Fruit fly (Drosophila melanogaster): ENCODE measurements around the gene CG32037.

The CG32037 gene

DNA sequence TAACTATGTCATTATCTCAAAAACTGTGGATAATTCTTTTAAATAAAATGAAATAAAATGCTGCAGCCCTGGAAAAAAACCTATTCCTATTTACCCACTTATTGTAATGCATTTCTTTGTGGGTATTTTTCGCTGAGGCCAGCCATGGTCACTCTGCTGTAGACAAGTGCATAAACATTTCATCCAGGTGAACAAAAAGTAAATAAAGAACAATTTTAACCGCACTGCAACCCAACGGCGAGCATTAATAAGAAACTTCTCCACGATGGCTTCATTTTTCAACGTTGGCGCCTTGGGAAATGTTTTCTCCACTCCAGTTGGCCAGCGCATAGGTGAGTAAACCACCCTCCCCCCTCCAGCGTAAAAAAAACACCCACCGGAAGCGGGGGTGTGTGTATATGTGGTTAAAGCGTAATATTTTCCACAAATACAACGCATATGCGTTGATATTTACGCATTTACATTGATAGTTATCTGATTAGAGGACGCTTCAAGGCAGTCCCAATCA lies 45.2 kb downstream of the CG32037 start, which contains the start of gene CG3529 (continued):
- TF ChIP-seq tx (GFP tag; optimal IDR thresholded peaks at IDR 0.05): no peak
- peak; percentile 35 for TF ChIP-seq CG1647 (GFP tag; optimal IDR thresholded peaks at IDR 0.05)
- no peak for TF ChIP-seq ase (GFP tag; IDR thresholded peaks at IDR 0.05)
- TF ChIP-seq Chrac-16 (GFP tag; optimal IDR thresholded peaks at IDR 0.05): peak; percentile 3
- TF ChIP-seq CG4820 (GFP tag; optimal IDR thresholded peaks at IDR 0.05): no peak
- no peak for TF ChIP-seq tgo (GFP tag; IDR thresholded peaks at IDR 0.05)
- TF ChIP-seq slou (GFP tag; optimal IDR thresholded peaks at IDR 0.05): no peak
- no peak; the same call in 1 of the 2 replicates for TF ChIP-seq Bgb (GFP tag; IDR thresholded peaks at IDR 0.05; ENCODE audit: partially characterized antibody)
- TF ChIP-seq fd96Cb (tag; optimal IDR thresholded peaks at IDR 0.05): peak; percentile 16
- TF ChIP-seq CG10431 (GFP tag; optimal IDR thresholded peaks at IDR 0.05): no peak
- TF ChIP-seq ro (GFP tag; IDR thresholded peaks at IDR 0.05): no peak
- TF ChIP-seq ato (GFP tag; IDR thresholded peaks at IDR 0.05; ENCODE audit: partially characterized antibody): no peak
- no peak for TF ChIP-seq CG43689 (GFP tag; IDR thresholded peaks at IDR 0.05)
- TF ChIP-seq CG4328 (GFP tag; optimal IDR thresholded peaks at IDR 0.05): peak; percentile 56
- TF ChIP-seq chinmo (GFP tag; IDR thresholded peaks at IDR 0.05; ENCODE audit: partially characterized antibody): peak; percentile 68; the same call in 2 of the 4 replicates
- no peak; the same call in 1 of the 2 replicates for TF ChIP-seq onecut (GFP tag; IDR thresholded peaks at IDR 0.05)
- TF ChIP-seq pan (optimal IDR thresholded peaks at IDR 0.05): no peak
- no peak for TF ChIP-seq pan (GFP tag; optimal IDR thresholded peaks at IDR 0.05 in 1 of 2, IDR thresholded peaks at IDR 0.05 in 1 of 2)
- TF ChIP-seq wek (GFP tag; optimal IDR thresholded peaks at IDR 0.05): no peak
- TF ChIP-seq chm (GFP tag; IDR thresholded peaks at IDR 0.05): peak; percentile 50; the same call in 1 of the 2 replicates
- TF ChIP-seq CkIIα-i1 (GFP tag; IDR thresholded peaks at IDR 0.05): no peak
- TF ChIP-seq CG7556 (GFP tag; optimal IDR thresholded peaks at IDR 0.05): no peak
- no peak for TF ChIP-seq CG17612 (GFP tag; IDR thresholded peaks at IDR 0.05)
- TF ChIP-seq insv (GFP tag; optimal IDR thresholded peaks at IDR 0.05): no peak
- TF ChIP-seq Med (GFP tag): peak; percentile 81
- TF ChIP-seq grau (tag; optimal IDR thresholded peaks at IDR 0.05): peak; percentile 39
- no peak for TF ChIP-seq gsb-n (tag; optimal IDR thresholded peaks at IDR 0.05)
- no peak for TF ChIP-seq CG34376 (GFP tag; optimal IDR thresholded peaks at IDR 0.05)
- no peak for TF ChIP-seq CG16779 (GFP tag; IDR thresholded peaks at IDR 0.05)
- TF ChIP-seq Gug (GFP tag; IDR thresholded peaks at IDR 0.05): no peak
- TF ChIP-seq CG2116 (GFP tag; optimal IDR thresholded peaks at IDR 0.05): peak; percentile 53
- 0 out of 3 replicates have a peak, but pooled peaks have one; percentile 28 for TF ChIP-seq CG34224 (GFP tag; IDR thresholded peaks at IDR 0.05; ENCODE audit: partially characterized antibody)
- no peak for TF ChIP-seq Ssrp (tag; optimal IDR thresholded peaks at IDR 0.05)
- no peak for TF ChIP-seq CG16863 (GFP tag; optimal IDR thresholded peaks at IDR 0.05)
- TF ChIP-seq CHES-1-like (GFP tag; optimal IDR thresholded peaks at IDR 0.05): peak; percentile 61
- TF ChIP-seq CG10321 (GFP tag; IDR thresholded peaks at IDR 0.05): no peak
- TF ChIP-seq Sin3A (optimal IDR thresholded peaks at IDR 0.05): peak; percentile 25
- no peak for TF ChIP-seq Fer2 (tag; optimal IDR thresholded peaks at IDR 0.05)
- no peak for TF ChIP-seq Fer3 (tag; optimal IDR thresholded peaks at IDR 0.05)
- peak; percentile 57 for TF ChIP-seq vvl (GFP tag; IDR thresholded peaks at IDR 0.05)
- peak; percentile 89 for TF ChIP-seq CG7928 (GFP tag; optimal IDR thresholded peaks at IDR 0.05)
- TF ChIP-seq CG8944 (GFP tag; optimal IDR thresholded peaks at IDR 0.05): peak; percentile 10
- no peak for TF ChIP-seq CG30431 (GFP tag; optimal IDR thresholded peaks at IDR 0.05)
- TF ChIP-seq esg (GFP tag; conservative IDR thresholded peaks at IDR 0.05): no peak
- TF ChIP-seq Lhr (GFP tag; optimal IDR thresholded peaks at IDR 0.05): peak; percentile 21
- TF ChIP-seq Side (GFP tag; optimal IDR thresholded peaks at IDR 0.05): no peak
- TF ChIP-seq gsb (GFP tag; IDR thresholded peaks at IDR 0.05): 0 out of 2 replicates have a peak, but pooled peaks have one; percentile 28
- TF ChIP-seq CG30020 (tag; optimal IDR thresholded peaks at IDR 0.05): peak; percentile 31
- TF ChIP-seq phol (tag; optimal IDR thresholded peaks at IDR 0.05): peak; percentile 71
- no peak for TF ChIP-seq CG8388 (GFP tag; optimal IDR thresholded peaks at IDR 0.05)
- no peak for TF ChIP-seq zen (tag; optimal IDR thresholded peaks at IDR 0.05)

All from whole organism, embryonic.